Worm (Caenorhabditis elegans): ENCODE results near the gene sfxn-1.1.

DNA sequence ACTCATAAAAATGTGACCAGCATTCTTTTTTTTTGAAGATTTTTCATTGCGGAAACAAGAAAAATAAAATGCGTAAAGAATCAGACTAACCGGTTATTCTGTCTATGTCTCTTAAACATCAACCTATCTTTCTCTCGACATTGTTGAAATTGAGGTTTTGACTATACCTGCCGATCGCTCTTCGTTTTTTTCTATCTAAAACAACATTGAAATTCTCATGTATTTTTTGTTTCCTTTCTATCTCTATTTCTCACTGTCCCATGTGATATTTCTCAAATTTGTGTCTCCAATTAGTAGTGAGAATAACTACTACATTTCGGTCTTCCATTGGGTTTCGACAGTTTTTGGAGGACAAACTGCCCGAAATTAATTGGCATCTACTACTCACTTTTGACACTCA, 42.2 kb upstream of the sfxn-1.1 start:
- TF ChIP-seq zag-1 (tag; optimal IDR thresholded peaks at IDR 0.05) (no peak), skn-1 (tag; optimal IDR thresholded peaks at IDR 0.05) (no peak), ztf-4 (tag; optimal IDR thresholded peaks at IDR 0.05) (no peak), nhr-28 (tag; optimal IDR thresholded peaks at IDR 0.05) (no peak), pqm-1 (tag; optimal IDR thresholded peaks at IDR 0.05) (no peak), nhr-23 (tag; optimal IDR thresholded peaks at IDR 0.05) (peak; percentile 10), tbx-2 (tag; optimal IDR thresholded peaks at IDR 0.05) (no peak), ceh-16 (tag; optimal IDR thresholded peaks at IDR 0.05) (no peak), nhr-237 (tag; optimal IDR thresholded peaks at IDR 0.05) (no peak), snpc-4 (tag; optimal IDR thresholded peaks at IDR 0.05) (no peak), unc-39 (tag; optimal IDR thresholded peaks at IDR 0.05) (no peak), nfya-1 (tag; optimal IDR thresholded peaks at IDR 0.05; ENCODE audit: insufficient read depth) (no peak)
